Worm (Caenorhabditis elegans) whole organism, midembryonic: ENCODE measurements around the gene T27E4.1.

Source experiments
- T22C8.4 ChIP-seq: fragments of 200-800 bp; sonication (Bioruptor generic); IDR thresholded peaks from 2 replicates; pipeline ENCODE4 v1.3.6; 2022; ENCODE audit warnings: missing genetic modification characterization, missing compliant biosample characterization
- flt-1 ChIP-seq: fragments of 200-800 bp; sonication (Bioruptor generic); IDR thresholded peaks from 2 replicates; pipeline ENCODE4 v1.3.6; 2022; ENCODE audit warnings: missing genetic modification characterization, missing compliant biosample characterization
- ref-1 ChIP-seq: fragments of 200-800 bp; sonication (Bioruptor generic); conservative IDR thresholded peaks from 2 replicates; pipeline ENCODE4 v1.3.6; 2022; ENCODE audit warnings: missing genetic modification reagents, missing genetic modification characterization, missing compliant biosample characterization
- tab-1 ChIP-seq: fragments of 200-800 bp; sonication (Bioruptor generic); IDR thresholded peaks from 2 replicates; pipeline ENCODE4 v1.3.6; 2022; ENCODE audit warnings: missing genetic modification characterization, missing compliant biosample characterization

ce11 chrV:9122004-9122403, 29.9 kb downstream of the T27E4.1 start, which contains the start of gene F21C10.13:
- no peak for TF ChIP-seq ref-1
- TF ChIP-seq flt-1 (GFP tag; lab: Robert Waterston, UW), result no peak
- no peak for TF ChIP-seq tab-1 (GFP tag; lab: Robert Waterston, UW)
- TF ChIP-seq T22C8.4 (GFP tag; lab: Robert Waterston, UW), result no peak
